Worm (Caenorhabditis elegans): ENCODE data around the gene R02F2.7.
A peak's percentile ranks its signal among the peaks of the same experiment; 100 is the strongest.

R02F2.7 gene

DNA sequence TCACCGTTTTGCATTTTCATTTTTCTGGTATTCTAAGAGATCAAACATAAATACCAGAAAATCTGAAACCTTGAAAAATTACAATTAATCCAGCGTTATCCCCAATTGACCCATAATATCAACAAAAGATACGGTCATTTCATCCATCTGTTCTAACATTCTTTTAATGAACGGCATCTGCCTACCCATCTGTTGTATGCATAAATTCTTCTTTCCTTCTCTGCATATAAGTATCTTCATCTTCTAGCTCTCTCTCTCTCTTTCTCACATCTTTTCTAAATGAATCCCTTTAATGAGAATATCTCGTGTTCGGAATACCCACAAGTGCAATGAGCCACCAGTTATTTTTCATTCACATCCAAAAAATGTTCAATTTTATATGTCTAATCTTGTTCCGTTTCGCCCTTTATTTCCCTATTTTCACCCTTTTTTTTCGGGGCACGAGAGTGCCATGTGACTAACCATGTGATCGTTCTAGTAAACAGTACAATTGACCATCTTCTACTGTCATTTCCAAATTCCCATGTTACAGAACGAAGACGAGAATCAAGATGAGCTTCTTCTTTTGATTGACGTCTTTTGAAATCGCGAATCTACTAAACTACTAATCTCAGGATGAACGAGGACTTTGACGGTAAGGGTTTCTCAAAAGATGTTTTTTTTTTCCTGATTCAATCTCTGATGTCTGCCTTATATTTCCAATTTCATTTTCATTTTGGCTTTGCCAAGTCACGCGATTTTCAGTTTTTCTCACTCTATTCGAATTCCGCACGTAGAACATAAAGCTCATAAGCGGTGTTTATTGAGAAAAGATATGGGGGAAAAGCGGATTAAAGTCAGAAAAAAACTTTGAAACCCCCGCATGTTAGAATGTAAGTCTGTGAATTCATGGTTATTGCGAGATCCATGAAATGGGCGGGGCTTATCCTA is 18.1 kb upstream of the R02F2.7 start, which contains the start of gene R02F2.1:
Gene R02F2.1 (plus strand): TSS at position 528 of the 930 bp plus-strand sequence.
- TF ChIP-seq fos-1 (tag; optimal IDR thresholded peaks at IDR 0.05) (no peak), lin-15B (tag; optimal IDR thresholded peaks at IDR 0.05) (no peak), nhr-77 (tag; optimal IDR thresholded peaks at IDR 0.05) (no peak), ama-1 (optimal IDR thresholded peaks at IDR 0.05) (peak; percentile 40), nfya-1 (tag; optimal IDR thresholded peaks at IDR 0.05; ENCODE audit: insufficient read depth) (no peak), aly-2 (tag; optimal IDR thresholded peaks at IDR 0.05) (no peak), lin-39 (tag; optimal IDR thresholded peaks at IDR 0.05) (no peak), jun-1 (tag; optimal IDR thresholded peaks at IDR 0.05) (no peak), nhr-43 (tag; optimal IDR thresholded peaks at IDR 0.05; ENCODE audit: poor library complexity, severe bottlenecking) (no peak), elt-2 (tag; optimal IDR thresholded peaks at IDR 0.05) (peak; percentile 20), eor-1 (tag; optimal IDR thresholded peaks at IDR 0.05) (no peak), hmg-11 (tag; optimal IDR thresholded peaks at IDR 0.05) (peak; percentile 18), ceh-28 (tag; optimal IDR thresholded peaks at IDR 0.05) (no peak), pha-4 (tag; optimal IDR thresholded peaks at IDR 0.05) (peak; percentile 70), egl-5 (tag; optimal IDR thresholded peaks at IDR 0.05) (no peak), ceh-16 (tag; optimal IDR thresholded peaks at IDR 0.05) (no peak), nhr-67 (tag; optimal IDR thresholded peaks at IDR 0.05) (no peak), ceh-82 (tag; optimal IDR thresholded peaks at IDR 0.05) (no peak), zag-1 (tag; optimal IDR thresholded peaks at IDR 0.05) (no peak), nhr-23 (tag; optimal IDR thresholded peaks at IDR 0.05) (no peak), skn-1 (tag; optimal IDR thresholded peaks at IDR 0.05) (no peak), elt-1 (tag; optimal IDR thresholded peaks at IDR 0.05) (peak; percentile 3), ceh-9 (tag; optimal IDR thresholded peaks at IDR 0.05) (no peak), nhr-25 (tag; optimal IDR thresholded peaks at IDR 0.05) (peak; percentile 48)

DNA sequence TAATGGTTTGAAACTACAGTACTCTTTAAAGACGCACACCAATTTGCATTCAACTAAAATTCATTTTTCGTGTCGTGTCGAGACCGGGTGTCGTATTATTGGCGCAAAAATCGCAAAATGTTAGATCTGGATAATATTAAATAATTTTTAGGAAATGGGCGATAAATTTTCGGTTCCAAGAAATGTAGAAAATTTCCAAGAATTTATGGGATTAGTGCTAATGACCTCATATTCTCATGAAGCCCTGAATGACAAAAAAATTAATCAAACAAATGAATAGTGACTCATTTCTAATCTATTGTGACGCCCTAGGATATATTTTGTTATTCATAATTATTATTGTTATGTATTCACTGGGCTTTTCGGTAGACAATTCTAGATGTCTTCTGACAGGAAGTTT is 17.2 kb upstream of the R02F2.7 start:
- no peak for TF ChIP-seq egl-27 (tag; optimal IDR thresholded peaks at IDR 0.05)
- TF ChIP-seq aly-2 (tag; optimal IDR thresholded peaks at IDR 0.05): no peak
- no peak for TF ChIP-seq eor-1 (tag; optimal IDR thresholded peaks at IDR 0.05)
- TF ChIP-seq egl-5 (tag; optimal IDR thresholded peaks at IDR 0.05): no peak
- TF ChIP-seq lsy-12 (tag; optimal IDR thresholded peaks at IDR 0.05): no peak
- no peak for TF ChIP-seq pha-4 (tag; optimal IDR thresholded peaks at IDR 0.05)
- TF ChIP-seq daf-12 (tag; optimal IDR thresholded peaks at IDR 0.05): no peak
- TF ChIP-seq skn-1 (tag; optimal IDR thresholded peaks at IDR 0.05): no peak
- no peak for TF ChIP-seq fos-1 (tag; optimal IDR thresholded peaks at IDR 0.05)
- no peak for TF ChIP-seq pqm-1 (tag; optimal IDR thresholded peaks at IDR 0.05)

DNA sequence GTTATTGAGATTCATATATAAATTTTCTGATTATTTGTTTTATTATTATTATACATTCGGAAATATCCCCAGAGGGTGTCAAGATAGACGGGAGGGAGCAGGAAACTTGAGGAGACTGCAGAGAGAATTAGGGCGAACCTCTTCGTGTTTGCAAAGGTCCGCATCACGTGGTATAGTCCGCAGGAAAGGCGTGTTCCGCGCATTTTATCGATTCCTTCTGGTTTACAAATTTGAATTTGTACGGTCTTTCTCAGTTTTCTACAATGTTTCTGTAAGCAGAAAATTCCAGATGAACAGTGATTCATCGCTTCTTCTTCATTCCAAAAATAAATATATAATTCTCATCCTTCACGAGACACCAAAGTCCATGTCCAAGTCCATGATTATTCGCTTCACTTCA is 16.4 kb upstream of the R02F2.7 start:
- no peak for TF ChIP-seq unc-39 (tag; optimal IDR thresholded peaks at IDR 0.05)

DNA sequence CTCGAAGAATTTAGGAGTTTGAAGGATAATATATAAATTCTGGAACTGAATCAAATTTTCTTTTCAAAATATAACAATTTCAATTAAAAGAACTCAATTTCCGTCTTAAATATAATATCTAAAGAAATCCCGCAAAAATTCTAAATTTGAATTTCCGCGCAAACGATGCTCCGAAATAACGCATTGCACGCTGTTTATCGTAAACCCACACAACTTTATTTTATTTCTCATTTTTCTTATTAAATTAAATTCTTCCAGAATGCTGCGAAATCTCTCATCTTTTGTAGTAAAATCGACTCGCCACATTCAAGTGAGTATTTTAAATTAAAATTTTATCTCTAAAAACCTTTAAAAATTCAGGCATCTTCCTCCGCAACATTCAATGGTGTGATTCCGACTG is 15.4 kb upstream of the R02F2.7 start, which contains the start of gene R02F2.9:
Gene R02F2.9 (plus strand): TSS at position 218 of the 400 bp plus-strand sequence.
- no peak for TF ChIP-seq ama-1 (optimal IDR thresholded peaks at IDR 0.05)
- TF ChIP-seq fkh-2 (tag; optimal IDR thresholded peaks at IDR 0.05): no peak
- no peak for TF ChIP-seq unc-39 (tag; optimal IDR thresholded peaks at IDR 0.05)
- TF ChIP-seq nhr-11 (tag; optimal IDR thresholded peaks at IDR 0.05): no peak
- TF ChIP-seq nhr-28 (tag; optimal IDR thresholded peaks at IDR 0.05): no peak
- TF ChIP-seq egl-5 (tag; optimal IDR thresholded peaks at IDR 0.05): no peak
- TF ChIP-seq snpc-4 (tag; optimal IDR thresholded peaks at IDR 0.05): no peak
- TF ChIP-seq mml-1 (tag; optimal IDR thresholded peaks at IDR 0.05): no peak
- TF ChIP-seq nhr-43 (tag; optimal IDR thresholded peaks at IDR 0.05; ENCODE audit: poor library complexity, severe bottlenecking): no peak
- TF ChIP-seq pqm-1 (tag; optimal IDR thresholded peaks at IDR 0.05): no peak
- TF ChIP-seq elt-2 (tag; optimal IDR thresholded peaks at IDR 0.05): no peak
- no peak for TF ChIP-seq daf-12 (tag; optimal IDR thresholded peaks at IDR 0.05)
- no peak for TF ChIP-seq mdl-1 (tag; optimal IDR thresholded peaks at IDR 0.05)
- no peak for TF ChIP-seq ceh-82 (tag; optimal IDR thresholded peaks at IDR 0.05)
- TF ChIP-seq R02D3.7 (tag; optimal IDR thresholded peaks at IDR 0.05): peak; percentile 96
- TF ChIP-seq skn-1 (tag; optimal IDR thresholded peaks at IDR 0.05): no peak
- peak; percentile 0 for TF ChIP-seq nhr-25 (tag; optimal IDR thresholded peaks at IDR 0.05)
- peak; percentile 67 for TF ChIP-seq nhr-23 (tag; optimal IDR thresholded peaks at IDR 0.05)
- no peak for TF ChIP-seq elt-1 (tag; optimal IDR thresholded peaks at IDR 0.05)
- no peak for TF ChIP-seq aly-2 (tag; optimal IDR thresholded peaks at IDR 0.05)
- TF ChIP-seq fos-1 (tag; optimal IDR thresholded peaks at IDR 0.05): no peak
- no peak for TF ChIP-seq egl-27 (tag; optimal IDR thresholded peaks at IDR 0.05)
- no peak for TF ChIP-seq nfya-1 (tag; optimal IDR thresholded peaks at IDR 0.05; ENCODE audit: insufficient read depth)
- no peak for TF ChIP-seq ceh-9 (tag; optimal IDR thresholded peaks at IDR 0.05)
- TF ChIP-seq ceh-28 (tag; optimal IDR thresholded peaks at IDR 0.05): no peak
- no peak for TF ChIP-seq pha-4 (tag; optimal IDR thresholded peaks at IDR 0.05)
- TF ChIP-seq lin-15B (tag; optimal IDR thresholded peaks at IDR 0.05): peak; percentile 54
- TF ChIP-seq ZK546.5 (tag; optimal IDR thresholded peaks at IDR 0.05): no peak
